Fruit fly (Drosophila melanogaster) whole organism, embryonic: ENCODE results near the gene capu.

Experiments used
- Asciz ChIP-seq: fragments of 200-800 bp; sonication (Bioruptor generic); optimal IDR thresholded peaks from 2 replicates; lab custom pipeline; 2017; ENCODE audit warnings: missing biosample characterization, mild to moderate bottlenecking, missing genetic modification characterization, missing genetic modification reagents
- BEAF-32 ChIP-seq: fragments of 200-800 bp; sonication (Bioruptor generic); optimal IDR thresholded peaks from 3 replicates; lab custom pipeline; 2017; ENCODE audit warnings: missing biosample characterization, missing genetic modification characterization, mild to moderate bottlenecking, moderate library complexity, missing genetic modification reagents
- Blimp-1 ChIP-seq: fragments of 200-800 bp; sonication (Bioruptor generic); optimal IDR thresholded peaks from 3 replicates; lab custom pipeline; 2018; ENCODE audit warnings: missing biosample characterization, missing genetic modification characterization, mild to moderate bottlenecking, moderate library complexity, missing genetic modification reagents
- CG10209 ChIP-seq: fragments of 200-800 bp; sonication (Bioruptor generic); optimal IDR thresholded peaks from 3 replicates; lab custom pipeline; 2017; ENCODE audit warnings: missing biosample characterization, mild to moderate bottlenecking, missing genetic modification characterization, missing genetic modification reagents
- CG10321 ChIP-seq: fragments of 200-800 bp; sonication (Bioruptor generic); IDR thresholded peaks from 2 replicates; pipeline ENCODE4 v1.3.6; 2022; ENCODE audit warnings: missing biosample characterization, missing genetic modification characterization
- CG10431 ChIP-seq: fragments of 200-800 bp; sonication (Bioruptor generic); optimal IDR thresholded peaks from 3 replicates; lab custom pipeline; 2018; ENCODE audit warnings: missing biosample characterization, mild to moderate bottlenecking, missing genetic modification characterization
- CG10959 ChIP-seq: fragments of 200-800 bp; sonication (Bioruptor generic); IDR thresholded peaks from 2 replicates; pipeline ENCODE4 v1.3.6; 2022; ENCODE audit warnings: missing biosample characterization, missing genetic modification characterization
- CG15601 ChIP-seq: fragments of 200-800 bp; sonication (Bioruptor generic); optimal IDR thresholded peaks from 3 replicates; lab custom pipeline; 2019; ENCODE audit warnings: missing biosample characterization, mild to moderate bottlenecking, missing genetic modification characterization, moderate library complexity
- CG16863 ChIP-seq: fragments of 200-800 bp; sonication (Bioruptor generic); optimal IDR thresholded peaks from 3 replicates; lab custom pipeline; 2016; ENCODE audit warnings: missing biosample characterization, missing genetic modification characterization
- CG18262 ChIP-seq: fragments of 200-800 bp; optimal IDR thresholded peaks from 3 replicates; lab custom pipeline; 2019; ENCODE audit warnings: missing biosample characterization, mild to moderate bottlenecking, missing genetic modification characterization, moderate library complexity
- CG2120 ChIP-seq: fragments of 200-800 bp; sonication (Bioruptor generic); optimal IDR thresholded peaks from 3 replicates; lab custom pipeline; 2016; ENCODE audit warnings: missing biosample characterization, missing genetic modification characterization
- CG2199 ChIP-seq: fragments of 200-800 bp; sonication (Bioruptor generic); IDR thresholded peaks from 3 replicates; pipeline ENCODE4 v1.3.6; 2022; ENCODE audit warnings: missing biosample characterization, missing genetic modification characterization
- CG2678 ChIP-seq: fragments of 200-800 bp; sonication (Bioruptor generic); optimal IDR thresholded peaks from 3 replicates; lab custom pipeline; 2019; ENCODE audit warnings: missing biosample characterization, mild to moderate bottlenecking, missing genetic modification characterization, moderate library complexity
- CG31224 ChIP-seq: fragments of 200-800 bp; sonication (Bioruptor generic); IDR thresholded peaks from 2 replicates; pipeline ENCODE4 v1.3.6; 2022; ENCODE audit warnings: missing biosample characterization, missing genetic modification characterization
- CG32772 ChIP-seq: fragments of 200-800 bp; sonication (Bioruptor generic); IDR thresholded peaks from 2 replicates; pipeline ENCODE4 v1.3.6; 2022; ENCODE audit warnings: missing biosample characterization, missing genetic modification characterization
- CG33557 ChIP-seq: fragments of 200-800 bp; sonication (Bioruptor generic); optimal IDR thresholded peaks from 2 replicates; lab custom pipeline; 2019; ENCODE audit warnings: missing biosample characterization, mild to moderate bottlenecking, missing genetic modification characterization, moderate library complexity
- CG3407 ChIP-seq: fragments of 200-800 bp; sonication (Bioruptor generic); optimal IDR thresholded peaks from 2 replicates; lab custom pipeline; 2018; ENCODE audit warnings: missing biosample characterization, mild to moderate bottlenecking, missing genetic modification characterization
- CG6654 ChIP-seq: fragments of 200-800 bp; sonication (Bioruptor generic); optimal IDR thresholded peaks from 2 replicates; lab custom pipeline; 2017; ENCODE audit warnings: missing biosample characterization, mild to moderate bottlenecking, missing genetic modification characterization
- CG6689 ChIP-seq: fragments of 200-800 bp; sonication (Bioruptor generic); IDR thresholded peaks from 2 replicates; pipeline ENCODE4 v1.3.6; 2022; ENCODE audit warnings: missing biosample characterization, missing genetic modification characterization
- CG6813 ChIP-seq: fragments of 200-800 bp; sonication (Bioruptor generic); optimal IDR thresholded peaks from 2 replicates; lab custom pipeline; 2017; ENCODE audit warnings: missing biosample characterization, missing genetic modification characterization, mild to moderate bottlenecking, moderate library complexity, missing genetic modification reagents
- CG7271 ChIP-seq: fragments of 200-800 bp; sonication (Bioruptor generic); optimal IDR thresholded peaks from 2 replicates; lab custom pipeline; 2018; ENCODE audit warnings: missing biosample characterization, mild to moderate bottlenecking, missing genetic modification characterization, moderate library complexity
- CG9932 ChIP-seq: fragments of 200-800 bp; sonication (Bioruptor generic); IDR thresholded peaks from 2 replicates; pipeline ENCODE4 v1.3.6; 2022; ENCODE audit warnings: missing biosample characterization, missing genetic modification characterization
- Camta ChIP-seq: fragments of 200-800 bp; sonication (Bioruptor generic); optimal IDR thresholded peaks from 2 replicates; lab custom pipeline; 2016; ENCODE audit warnings: missing biosample characterization, missing genetic modification characterization
- D ChIP-seq, 2 experiments: fragments of 200-800 bp in 1 of 2; fragments of >200 bp in 1 of 2; sonication (Bioruptor generic) in 1 of 2; optimal IDR thresholded peaks; 2 replicates in 1 of 2; 3 replicates in 1 of 2; lab custom pipeline; 2017; ENCODE audit warnings: mild to moderate bottlenecking in 1 of 2, missing biosample characterization in 1 of 2, missing genetic modification characterization in 1 of 2, missing genetic modification reagents in 1 of 2
- Dbx ChIP-seq: fragments of 200-800 bp; sonication (Bioruptor generic); IDR thresholded peaks from 3 replicates; pipeline ENCODE4 v1.3.6; 2022; ENCODE audit warnings: missing biosample characterization, missing genetic modification characterization
- Dfd ChIP-seq, 2 experiments: fragments of >200 bp; optimal IDR thresholded peaks; 2 replicates each; lab custom pipeline; 2017; ENCODE audit warnings: missing biosample characterization in 2 of 2, missing genetic modification characterization in 2 of 2
- Dref ChIP-seq: fragments of 200-800 bp; sonication (Bioruptor generic); IDR thresholded peaks from 2 replicates; pipeline ENCODE4 v1.3.6; 2022; ENCODE audit warnings: missing biosample characterization, missing genetic modification characterization
- ERR ChIP-seq: fragments of 200-800 bp; sonication (Bioruptor generic); optimal IDR thresholded peaks from 2 replicates; lab custom pipeline; 2016; ENCODE audit warnings: missing biosample characterization, missing genetic modification characterization
- Ets65A ChIP-seq: fragments of 200-800 bp; sonication (Bioruptor generic); peaks from one replicate; lab custom pipeline; 2016; ENCODE audit warnings: missing biosample characterization, missing genetic modification characterization
- Fer1 ChIP-seq: fragments of 200-800 bp; sonication (Bioruptor generic); optimal IDR thresholded peaks from 2 replicates; lab custom pipeline; 2017; ENCODE audit warnings: missing biosample characterization, mild to moderate bottlenecking, missing genetic modification characterization
- Hr39 ChIP-seq: fragments of >200 bp; optimal IDR thresholded peaks from 2 replicates; lab custom pipeline; 2017
- MESR4 ChIP-seq: fragments of 200-800 bp; sonication (Bioruptor generic); optimal IDR thresholded peaks from 2 replicates; lab custom pipeline; 2018; ENCODE audit warnings: missing biosample characterization, mild to moderate bottlenecking, missing genetic modification characterization, moderate library complexity
- Mes4 ChIP-seq: fragments of 200-800 bp; sonication (Bioruptor generic); optimal IDR thresholded peaks from 2 replicates; lab custom pipeline; 2016; ENCODE audit warnings: missing biosample characterization, missing genetic modification characterization
- Neu2 ChIP-seq: fragments of 200-800 bp; sonication (Bioruptor generic); optimal IDR thresholded peaks from 3 replicates; lab custom pipeline; 2016; ENCODE audit warnings: missing biosample characterization, missing genetic modification characterization, borderline replicate concordance
- Nf-YB ChIP-seq: fragments of 200-800 bp; sonication (Bioruptor generic); optimal IDR thresholded peaks from 3 replicates; lab custom pipeline; 2019; ENCODE audit warnings: missing biosample characterization, mild to moderate bottlenecking, missing genetic modification characterization, moderate library complexity
- chif ChIP-seq, 2 experiments: fragments of 200-800 bp; sonication (Bioruptor generic); optimal IDR thresholded peaks; 3 replicates each; lab custom pipeline; 2016; ENCODE audit warnings: missing biosample characterization in 2 of 2, missing genetic modification characterization in 2 of 2
- ci ChIP-seq: fragments of 200-800 bp; sonication (Bioruptor generic); IDR thresholded peaks from 3 replicates; pipeline ENCODE4 v1.3.6; 2022; ENCODE audit warnings: missing biosample characterization, missing genetic modification characterization
- crc ChIP-seq: fragments of 200-800 bp; sonication (Bioruptor generic); optimal IDR thresholded peaks from 2 replicates; lab custom pipeline; 2016; ENCODE audit warnings: missing biosample characterization, missing genetic modification characterization
- croc ChIP-seq: fragments of 200-800 bp; sonication (Bioruptor generic); conservative IDR thresholded peaks from 3 replicates; pipeline ENCODE4 v1.3.6; 2022; ENCODE audit warnings: missing biosample characterization, missing genetic modification characterization
- fd64A ChIP-seq: fragments of 200-800 bp; sonication (Bioruptor generic); optimal IDR thresholded peaks from 3 replicates; lab custom pipeline; 2018; ENCODE audit warnings: missing biosample characterization, mild to moderate bottlenecking, missing genetic modification characterization
- gem ChIP-seq: fragments of 200-800 bp; sonication (Bioruptor generic); optimal IDR thresholded peaks from 2 replicates; lab custom pipeline; 2019; ENCODE audit warnings: missing biosample characterization, mild to moderate bottlenecking, missing genetic modification characterization, moderate library complexity
- grn ChIP-seq: fragments of 200-800 bp; sonication (Bioruptor generic); optimal IDR thresholded peaks from 3 replicates; lab custom pipeline; 2017; ENCODE audit warnings: missing biosample characterization, missing genetic modification characterization
- kay ChIP-seq: fragments of 200-800 bp; sonication (Bioruptor generic); optimal IDR thresholded peaks from 2 replicates; lab custom pipeline; 2016; ENCODE audit warnings: missing biosample characterization, missing genetic modification characterization
- maf-S ChIP-seq: fragments of 200-800 bp; sonication (Bioruptor generic); optimal IDR thresholded peaks from 2 replicates; lab custom pipeline; 2016; ENCODE audit warnings: missing biosample characterization, missing genetic modification characterization
- odd ChIP-seq: fragments of 200-800 bp; sonication (Bioruptor generic); optimal IDR thresholded peaks from 2 replicates; lab custom pipeline; 2017; ENCODE audit warnings: missing biosample characterization, mild to moderate bottlenecking, missing genetic modification characterization
- onecut ChIP-seq: fragments of 200-800 bp; sonication (Bioruptor generic); IDR thresholded peaks from 2 replicates; pipeline ENCODE4 v1.3.6; 2022; ENCODE audit warnings: missing biosample characterization, missing genetic modification characterization
- otp ChIP-seq: fragments of 200-800 bp; sonication (Bioruptor generic); IDR thresholded peaks from 3 replicates; pipeline ENCODE4, ENCODE4 v1.3.6; 2022; ENCODE audit warnings: missing biosample characterization, missing genetic modification characterization
- phol ChIP-seq: fragments of 200-800 bp; sonication (Bioruptor generic); optimal IDR thresholded peaks from 3 replicates; lab custom pipeline; 2018; ENCODE audit warnings: missing biosample characterization, mild to moderate bottlenecking, missing genetic modification characterization, moderate library complexity
- run ChIP-seq: fragments of 200-800 bp; sonication (Bioruptor generic); optimal IDR thresholded peaks from 3 replicates; lab custom pipeline; 2018; ENCODE audit warnings: missing biosample characterization, mild to moderate bottlenecking, missing genetic modification characterization
- sens ChIP-seq: fragments of 200-800 bp; sonication (Bioruptor generic); peaks from one replicate; lab custom pipeline; 2016; ENCODE audit warnings: missing biosample characterization, missing genetic modification characterization
- sqz ChIP-seq: fragments of 200-800 bp; sonication (Bioruptor generic); optimal IDR thresholded peaks from 3 replicates; lab custom pipeline; 2018; ENCODE audit warnings: missing biosample characterization, mild to moderate bottlenecking, missing genetic modification characterization
- tio ChIP-seq: fragments of 200-800 bp; sonication (Bioruptor generic); optimal IDR thresholded peaks from 2 replicates; lab custom pipeline; 2017; ENCODE audit warnings: missing biosample characterization, missing genetic modification characterization, inconsistent platforms
- unc-4 ChIP-seq: fragments of 200-800 bp; sonication (Bioruptor generic); IDR thresholded peaks from 2 replicates; pipeline ENCODE4 v1.3.6; 2022; ENCODE audit warnings: missing biosample characterization, missing genetic modification characterization; ENCODE audit not compliant: partially characterized antibody

The capu gene

dm6 chr2L:3888173-3888572, 14.5 kb downstream of the capu start (continued):
- TF ChIP-seq otp (GFP tag; lab: Robert Waterston, UW) (0 out of 3 replicates have a peak, but pooled peaks have one; percentile 27), fd64A (peak; percentile 43), CG2120 (peak; percentile 5), CG10431 (GFP tag; lab: Kevin White, UChicago) (peak; percentile 57), onecut (GFP tag; lab: Robert Waterston, UW) (peak; percentile 8; the same call in 1 of the 2 replicates), CG2199 (no peak), unc-4 (GFP tag; lab: Robert Waterston, UW) (no peak), chif (GFP tag; optimal IDR thresholded peaks at IDR 0.05; lab: Kevin White, UChicago) (peak in 1 of 2 experiments; percentile 0), ERR (GFP tag; lab: Kevin White, UChicago) (no peak), gem (tag; lab: Kevin White, UChicago) (peak; percentile 4), kay (GFP tag; lab: Kevin White, UChicago) (no peak), Mes4 (peak; percentile 14), odd (GFP tag; lab: Kevin White, UChicago) (peak; percentile 7), ci (GFP tag; lab: Robert Waterston, UW) (0 out of 3 replicates have a peak, but pooled peaks have one; percentile 12), Fer1 (GFP tag; lab: Kevin White, UChicago) (no peak), sens (GFP tag; lab: Kevin White, UChicago) (peak; percentile 89), CG18262 (peak; percentile 11), CG16863 (no peak), sqz (peak; percentile 86), CG6813 (GFP tag; lab: Kevin White, UChicago) (peak; percentile 35), CG15601 (tag; lab: Kevin White, UChicago) (peak; percentile 59), CG7271 (tag; lab: Kevin White, UChicago) (no peak), CG10209 (GFP tag; lab: Kevin White, UChicago) (peak; percentile 2), CG2678 (tag; lab: Kevin White, UChicago) (peak; percentile 46), crc (GFP tag; lab: Kevin White, UChicago) (no peak), maf-S (peak; percentile 11), D (optimal IDR thresholded peaks at IDR 0.05; lab: Kevin White, UChicago) (no peak), D (GFP tag; optimal IDR thresholded peaks at IDR 0.05; lab: Kevin White, UChicago) (peak; percentile 33), tio (GFP tag; lab: Kevin White, UChicago) (no peak), BEAF-32 (no peak), Dfd (GFP tag; optimal IDR thresholded peaks at IDR 0.05; lab: Kevin White, UChicago) (no peak), Blimp-1 (GFP tag; lab: Kevin White, UChicago) (peak; percentile 93), CG10321 (GFP tag; lab: Robert Waterston, UW) (no peak), Nf-YB (peak; percentile 23), CG3407 (GFP tag; lab: Kevin White, UChicago) (peak; percentile 42), Camta (GFP tag; lab: Kevin White, UChicago) (peak; percentile 23), CG6689 (GFP tag; lab: Robert Waterston, UW) (no peak), CG33557 (peak; percentile 54), CG31224 (GFP tag; lab: Robert Waterston, UW) (no peak), phol (tag; lab: Kevin White, UChicago) (no peak)

- no peak for TF ChIP-seq CG9932 (GFP tag; lab: Robert Waterston, UW)
- no peak for TF ChIP-seq Dbx (GFP tag; lab: Robert Waterston, UW)
- no peak for TF ChIP-seq Neu2
- no peak for TF ChIP-seq croc
- TF ChIP-seq CG6654: no peak
- no peak for TF ChIP-seq grn
- TF ChIP-seq CG10959 (GFP tag; lab: Robert Waterston, UW): no peak
- TF ChIP-seq CG32772 (GFP tag; lab: Robert Waterston, UW): no peak
- TF ChIP-seq Dref (GFP tag; lab: Robert Waterston, UW): no peak
- peak; percentile 60 for TF ChIP-seq Hr39 (lab: Kevin White, UChicago)
- TF ChIP-seq run (tag; lab: Kevin White, UChicago): no peak
- TF ChIP-seq MESR4 (GFP tag; lab: Kevin White, UChicago): no peak
- TF ChIP-seq Asciz (GFP tag; lab: Kevin White, UChicago): no peak
- TF ChIP-seq Ets65A (GFP tag; lab: Kevin White, UChicago): peak; percentile 24
- TF ChIP-seq, all 482 proteins: peak for 2
Measured at dm6 chr2L:3883939-3884338, 18.7 kb downstream of the capu start.
